Fruit fly (Drosophila melanogaster) whole organism, embryonic: ENCODE data around the gene CG12078.

Experiments used
- Abd-B ChIP-seq: fragments of 200-800 bp; sonication (Bioruptor generic); optimal IDR thresholded peaks from 2 replicates; lab custom pipeline; 2018; ENCODE audit warnings: missing biosample characterization, mild to moderate bottlenecking, missing genetic modification characterization, moderate library complexity
- Aef1 ChIP-seq: fragments of 200-800 bp; sonication (Bioruptor generic); IDR thresholded peaks from 3 replicates; pipeline ENCODE4 v1.3.6; 2022; ENCODE audit warnings: missing biosample characterization, missing genetic modification characterization
- Antp ChIP-seq: fragments of 200-800 bp; sonication (Bioruptor generic); optimal IDR thresholded peaks from 3 replicates; lab custom pipeline; 2016; ENCODE audit warnings: missing biosample characterization, missing genetic modification characterization
- BEAF-32 ChIP-seq: fragments of 200-800 bp; sonication (Bioruptor generic); optimal IDR thresholded peaks from 3 replicates; lab custom pipeline; 2017; ENCODE audit warnings: missing biosample characterization, missing genetic modification characterization, mild to moderate bottlenecking, moderate library complexity, missing genetic modification reagents
- CG10431 ChIP-seq: fragments of 200-800 bp; sonication (Bioruptor generic); optimal IDR thresholded peaks from 3 replicates; lab custom pipeline; 2018; ENCODE audit warnings: missing biosample characterization, mild to moderate bottlenecking, missing genetic modification characterization
- CG11093 ChIP-seq: fragments of 200-800 bp; sonication (Bioruptor generic); IDR thresholded peaks from 3 replicates; pipeline ENCODE4 v1.3.6; 2022; ENCODE audit warnings: missing biosample characterization, missing genetic modification characterization
- CG12744 ChIP-seq: fragments of 200-800 bp; sonication (Bioruptor generic); optimal IDR thresholded peaks from 2 replicates; lab custom pipeline; 2016; ENCODE audit warnings: missing biosample characterization, missing genetic modification characterization
- CG13296 ChIP-seq: fragments of 200-800 bp; sonication (Bioruptor generic); optimal IDR thresholded peaks from 3 replicates; lab custom pipeline; 2018; ENCODE audit warnings: missing biosample characterization, mild to moderate bottlenecking, missing genetic modification characterization
- CG1529 ChIP-seq: fragments of 200-800 bp; sonication (Bioruptor generic); optimal IDR thresholded peaks from 3 replicates; lab custom pipeline; 2018; ENCODE audit warnings: missing biosample characterization, missing genetic modification characterization
- CG2678 ChIP-seq: fragments of 200-800 bp; sonication (Bioruptor generic); optimal IDR thresholded peaks from 3 replicates; lab custom pipeline; 2019; ENCODE audit warnings: missing biosample characterization, mild to moderate bottlenecking, missing genetic modification characterization, moderate library complexity
- CG30403 ChIP-seq: fragments of 200-800 bp; sonication (Bioruptor generic); optimal IDR thresholded peaks from 3 replicates; lab custom pipeline; 2016; ENCODE audit warnings: missing biosample characterization, missing genetic modification characterization
- CG3163 ChIP-seq: fragments of 200-800 bp; sonication (Bioruptor generic); optimal IDR thresholded peaks from 3 replicates; lab custom pipeline; 2016; ENCODE audit warnings: missing biosample characterization, missing genetic modification characterization
- CG33557 ChIP-seq: fragments of 200-800 bp; sonication (Bioruptor generic); optimal IDR thresholded peaks from 2 replicates; lab custom pipeline; 2019; ENCODE audit warnings: missing biosample characterization, mild to moderate bottlenecking, missing genetic modification characterization, moderate library complexity
- CG34422 ChIP-seq: fragments of 200-800 bp; sonication (Bioruptor generic); IDR thresholded peaks from 3 replicates; pipeline ENCODE4 v1.3.6; 2022; ENCODE audit warnings: missing biosample characterization, missing genetic modification characterization
- CG4360 ChIP-seq: fragments of 200-800 bp; sonication (Bioruptor generic); IDR thresholded peaks from 2 replicates; pipeline ENCODE4 v1.3.6; 2022; ENCODE audit warnings: missing biosample characterization, missing genetic modification characterization
- CG4617 ChIP-seq: fragments of 200-800 bp; sonication (Bioruptor generic); optimal IDR thresholded peaks from 3 replicates; lab custom pipeline; 2016; ENCODE audit warnings: missing biosample characterization, missing genetic modification characterization, borderline replicate concordance
- CG6683 ChIP-seq: fragments of 200-800 bp; sonication (Bioruptor generic); optimal IDR thresholded peaks from 2 replicates; lab custom pipeline; 2017; ENCODE audit warnings: missing biosample characterization, mild to moderate bottlenecking, missing genetic modification characterization, missing genetic modification reagents
- CG6689 ChIP-seq: fragments of 200-800 bp; sonication (Bioruptor generic); IDR thresholded peaks from 2 replicates; pipeline ENCODE4 v1.3.6; 2022; ENCODE audit warnings: missing biosample characterization, missing genetic modification characterization
- CG6813 ChIP-seq: fragments of 200-800 bp; sonication (Bioruptor generic); optimal IDR thresholded peaks from 2 replicates; lab custom pipeline; 2017; ENCODE audit warnings: missing biosample characterization, missing genetic modification characterization, mild to moderate bottlenecking, moderate library complexity, missing genetic modification reagents
- CG8478 ChIP-seq: fragments of >200 bp; optimal IDR thresholded peaks from 2 replicates; lab custom pipeline; 2018
- CG9727 ChIP-seq: fragments of 200-800 bp; sonication (Bioruptor generic); optimal IDR thresholded peaks from 3 replicates; lab custom pipeline; 2017; ENCODE audit warnings: missing biosample characterization, mild to moderate bottlenecking, missing genetic modification characterization
- CHES-1-like ChIP-seq: fragments of 200-800 bp; sonication (Bioruptor generic); optimal IDR thresholded peaks from 2 replicates; lab custom pipeline; 2016; ENCODE audit warnings: missing biosample characterization, missing genetic modification characterization
- D19B ChIP-seq: fragments of 200-800 bp; sonication (Bioruptor generic); optimal IDR thresholded peaks from 2 replicates; lab custom pipeline; 2017; ENCODE audit warnings: missing biosample characterization, mild to moderate bottlenecking, missing genetic modification characterization
- GATAe ChIP-seq: fragments of 200-800 bp; sonication (Bioruptor generic); conservative IDR thresholded peaks from 2 replicates; pipeline ENCODE4 v1.3.6; 2022; ENCODE audit warnings: missing biosample characterization, missing genetic modification characterization
- HLH3B ChIP-seq: fragments of 200-800 bp; sonication (Bioruptor generic); IDR thresholded peaks from 2 replicates; pipeline ENCODE4 v1.3.6; 2022; ENCODE audit warnings: missing biosample characterization, missing genetic modification characterization
- Hmr ChIP-seq: fragments of 200-800 bp; sonication (Bioruptor generic); optimal IDR thresholded peaks from 3 replicates; lab custom pipeline; 2017; ENCODE audit warnings: mild to moderate bottlenecking, missing biosample characterization, missing genetic modification reagents, missing genetic modification characterization
- Mrtf ChIP-seq: fragments of 200-800 bp; sonication (Bioruptor generic); IDR thresholded peaks from 3 replicates; pipeline ENCODE4 v1.3.6; 2022; ENCODE audit warnings: missing biosample characterization, missing genetic modification characterization
- Oli ChIP-seq: fragments of 200-800 bp; sonication (Bioruptor generic); optimal IDR thresholded peaks from 2 replicates; lab custom pipeline; 2018; ENCODE audit warnings: missing biosample characterization, mild to moderate bottlenecking, missing genetic modification characterization, moderate library complexity
- Optix ChIP-seq: fragments of 200-800 bp; sonication (Bioruptor generic); IDR thresholded peaks from 3 replicates; pipeline ENCODE4 v1.3.6; 2022; ENCODE audit warnings: missing biosample characterization, missing genetic modification characterization
- Six4 ChIP-seq: fragments of 200-800 bp; sonication (Bioruptor generic); optimal IDR thresholded peaks from 2 replicates; lab custom pipeline; 2016; ENCODE audit warnings: missing biosample characterization, missing genetic modification characterization
- Sry-δ ChIP-seq: fragments of 200-800 bp; sonication (Bioruptor generic); optimal IDR thresholded peaks from 2 replicates; lab custom pipeline; 2016; ENCODE audit warnings: missing biosample characterization, missing genetic modification characterization
- Stat92E ChIP-seq, 3 experiments: fragments of >200 bp in 2 of 3; fragments of 200-800 bp in 1 of 3; sonication (Bioruptor generic) in 1 of 3; optimal IDR thresholded peaks; 2 replicates each; lab custom pipeline; 2017 to 2019; ENCODE audit warnings: missing biosample characterization in 3 of 3, missing genetic modification characterization in 3 of 3, mild to moderate bottlenecking in 1 of 3, moderate library complexity in 1 of 3
- br ChIP-seq: fragments of >200 bp; optimal IDR thresholded peaks from 2 replicates; lab custom pipeline; 2017
- cad ChIP-seq: fragments of >200 bp; optimal IDR thresholded peaks from 2 replicates; lab custom pipeline; 2017; ENCODE audit warnings: missing biosample characterization, missing genetic modification characterization
- caup ChIP-seq: fragments of 200-800 bp; sonication (Bioruptor generic); optimal IDR thresholded peaks from 3 replicates; lab custom pipeline; 2017; ENCODE audit warnings: missing biosample characterization, mild to moderate bottlenecking, missing genetic modification characterization, moderate library complexity; ENCODE audit not compliant: severe bottlenecking
- ems ChIP-seq: fragments of 200-800 bp; sonication (Bioruptor generic); optimal IDR thresholded peaks from 3 replicates; lab custom pipeline; 2016; ENCODE audit warnings: missing biosample characterization, missing genetic modification characterization
- fd64A ChIP-seq: fragments of 200-800 bp; sonication (Bioruptor generic); optimal IDR thresholded peaks from 3 replicates; lab custom pipeline; 2018; ENCODE audit warnings: missing biosample characterization, mild to moderate bottlenecking, missing genetic modification characterization
- gfzf ChIP-seq: fragments of 200-800 bp; sonication (Bioruptor generic); optimal IDR thresholded peaks from 2 replicates; lab custom pipeline; 2016; ENCODE audit warnings: missing biosample characterization, mild to moderate bottlenecking, missing genetic modification characterization, moderate library complexity
- hbn ChIP-seq: fragments of 200-800 bp; sonication (Bioruptor generic); IDR thresholded peaks from 2 replicates; pipeline ENCODE4 v1.3.6; 2022; ENCODE audit warnings: missing biosample characterization, missing genetic modification characterization; ENCODE audit not compliant: partially characterized antibody
- her ChIP-seq: fragments of 200-800 bp; sonication (Bioruptor generic); optimal IDR thresholded peaks from 2 replicates; lab custom pipeline; 2016; ENCODE audit warnings: missing biosample characterization, missing genetic modification characterization
- jing ChIP-seq: fragments of 200-800 bp; sonication (Bioruptor generic); optimal IDR thresholded peaks from 2 replicates; lab custom pipeline; 2018; ENCODE audit warnings: missing biosample characterization, mild to moderate bottlenecking, missing genetic modification characterization
- pros ChIP-seq: fragments of 200-800 bp; sonication (Bioruptor generic); optimal IDR thresholded peaks from 3 replicates; lab custom pipeline; 2019; ENCODE audit warnings: missing biosample characterization, mild to moderate bottlenecking, missing genetic modification characterization, moderate library complexity
- repo ChIP-seq: fragments of 200-800 bp; sonication (Bioruptor generic); optimal IDR thresholded peaks from 2 replicates; lab custom pipeline; 2016; ENCODE audit warnings: missing biosample characterization, missing genetic modification characterization
- salm ChIP-seq: fragments of 200-800 bp; sonication (Bioruptor generic); optimal IDR thresholded peaks from 2 replicates; lab custom pipeline; 2018; ENCODE audit warnings: missing biosample characterization, mild to moderate bottlenecking, missing genetic modification characterization
- so ChIP-seq: fragments of 200-800 bp; sonication (Bioruptor generic); IDR thresholded peaks from 3 replicates; pipeline ENCODE4 v1.3.6; 2022; ENCODE audit warnings: missing biosample characterization, missing genetic modification characterization
- tgo ChIP-seq: fragments of 200-800 bp; sonication (Bioruptor generic); IDR thresholded peaks from 3 replicates; pipeline ENCODE4 v1.3.6; 2022; ENCODE audit warnings: missing biosample characterization, missing genetic modification characterization
- tin ChIP-seq: fragments of 200-800 bp; sonication (Bioruptor generic); optimal IDR thresholded peaks from 3 replicates; lab custom pipeline; 2016; ENCODE audit warnings: missing biosample characterization, missing genetic modification characterization
- tio ChIP-seq: fragments of 200-800 bp; sonication (Bioruptor generic); optimal IDR thresholded peaks from 2 replicates; lab custom pipeline; 2017; ENCODE audit warnings: missing biosample characterization, missing genetic modification characterization, inconsistent platforms
- trh ChIP-seq: fragments of 200-800 bp; sonication (Bioruptor generic); optimal IDR thresholded peaks from 2 replicates; lab custom pipeline; 2016; ENCODE audit warnings: missing biosample characterization, missing genetic modification characterization
- z ChIP-seq: fragments of 200-800 bp; sonication (Bioruptor generic); IDR thresholded peaks from 3 replicates; pipeline ENCODE4 v1.3.6; 2022; ENCODE audit warnings: missing biosample characterization, missing genetic modification characterization

The CG12078 gene

dm6 chr3L:3249997-3250774 is 6.1 kb upstream of the CG12078 start (continued):
- TF ChIP-seq pros = peak; percentile 62
- TF ChIP-seq CG30403 (GFP tag; lab: Kevin White, UChicago) = peak; percentile 98
- peak; percentile 85 for TF ChIP-seq HLH3B (GFP tag; lab: Robert Waterston, UW)
- TF ChIP-seq hbn (GFP tag; lab: Robert Waterston, UW) = no peak
- TF ChIP-seq repo (GFP tag; lab: Kevin White, UChicago) = peak; percentile 89
- TF ChIP-seq CG9727 (GFP tag; lab: Kevin White, UChicago) = peak; percentile 98
- peak; percentile 62 for TF ChIP-seq Sry-δ
- TF ChIP-seq Hmr (GFP tag; lab: Kevin White, UChicago) = peak; percentile 94
- TF ChIP-seq gfzf (GFP tag; lab: Kevin White, UChicago) = no peak
- TF ChIP-seq CG1529 = peak; percentile 97
- peak; percentile 87 for TF ChIP-seq trh (GFP tag; lab: Kevin White, UChicago)
- TF ChIP-seq Abd-B (GFP tag; lab: Kevin White, UChicago) = peak; percentile 95
- TF ChIP-seq z = no peak
- peak; percentile 86 for TF ChIP-seq tgo (GFP tag; lab: Robert Waterston, UW)
- TF ChIP-seq CG6813 (GFP tag; lab: Kevin White, UChicago) = peak; percentile 84
- TF ChIP-seq CG13296 (GFP tag; lab: Kevin White, UChicago) = peak; percentile 90
- peak; percentile 94 for TF ChIP-seq ems (GFP tag; lab: Kevin White, UChicago)
- TF ChIP-seq CG11093 = peak; percentile 88
- peak; percentile 68 for TF ChIP-seq CG4360
- peak; percentile 77 for TF ChIP-seq Optix (GFP tag; lab: Robert Waterston, UW)
- TF ChIP-seq CG33557 (GFP tag; lab: Kevin White, UChicago) = peak; percentile 93
- TF ChIP-seq cad = no peak
- peak in 1 of 3 experiments; percentile 77 for TF ChIP-seq Stat92E (GFP tag; optimal IDR thresholded peaks at IDR 0.05; lab: Kevin White, UChicago)
- peak; percentile 79 for TF ChIP-seq Aef1 (GFP tag; lab: Robert Waterston, UW)
- TF ChIP-seq her (GFP tag; lab: Kevin White, UChicago) = peak; percentile 88
- TF ChIP-seq CG10431 (GFP tag; lab: Kevin White, UChicago) = peak; percentile 83
- TF ChIP-seq BEAF-32 (GFP tag; lab: Kevin White, UChicago) = peak; percentile 15
- TF ChIP-seq tio (GFP tag; lab: Kevin White, UChicago) = peak; percentile 98
- peak; percentile 85 for TF ChIP-seq CG4617 (GFP tag; lab: Kevin White, UChicago)
- no peak for TF ChIP-seq br (lab: Kevin White, UChicago)
- peak; percentile 97 for TF ChIP-seq CG2678 (tag; lab: Kevin White, UChicago)
- peak; percentile 89 for TF ChIP-seq Antp (GFP tag; lab: Kevin White, UChicago)
- peak; percentile 79 for TF ChIP-seq salm
- peak; percentile 67; the same call in 1 of the 3 replicates for TF ChIP-seq so
- TF ChIP-seq D19B (GFP tag; lab: Kevin White, UChicago) = peak; percentile 88
- peak; percentile 94 for TF ChIP-seq Six4
- TF ChIP-seq CG8478 (lab: Kevin White, UChicago) = no peak
- TF ChIP-seq caup (GFP tag; lab: Kevin White, UChicago) = peak; percentile 91
- TF ChIP-seq Oli (tag; lab: Kevin White, UChicago) = peak; percentile 97
- TF ChIP-seq CG34422 (GFP tag; lab: Robert Waterston, UW) = peak; percentile 79; the same call in 2 of the 3 replicates
- TF ChIP-seq CG12744 = peak; percentile 92
- TF ChIP-seq Mrtf (GFP tag; lab: Robert Waterston, UW) = peak; percentile 81
- peak; percentile 73 for TF ChIP-seq GATAe
- TF ChIP-seq jing (GFP tag; lab: Kevin White, UChicago) = peak; percentile 88
- peak; percentile 78 for TF ChIP-seq CG6683
- TF ChIP-seq tin (GFP tag; lab: Kevin White, UChicago) = peak; percentile 96
- TF ChIP-seq CG3163 (GFP tag; lab: Kevin White, UChicago) = peak; percentile 79
- peak; percentile 95 for TF ChIP-seq CHES-1-like (GFP tag; lab: Kevin White, UChicago)
- TF ChIP-seq fd64A = peak; percentile 78
- peak; percentile 89 for TF ChIP-seq CG6689
